Fruit fly (Drosophila melanogaster) whole organism, embryonic: ENCODE results near the gene Ugt316A1.

Experiments
- Adf1 ChIP-seq: fragments of 200-800 bp; sonication (Bioruptor generic); IDR thresholded peaks from 2 replicates; pipeline ENCODE4 v1.3.6; 2022; ENCODE audit warnings: missing biosample characterization, missing genetic modification characterization
- Bgb ChIP-seq: fragments of 200-800 bp; sonication (Bioruptor generic); IDR thresholded peaks from 2 replicates; pipeline ENCODE4 v1.3.6; 2022; ENCODE audit warnings: missing biosample characterization, missing genetic modification characterization; ENCODE audit not compliant: partially characterized antibody
- Bteb2 ChIP-seq: fragments of 200-800 bp; sonication (Bioruptor generic); optimal IDR thresholded peaks from 2 replicates; lab custom pipeline; 2016; ENCODE audit warnings: missing biosample characterization, missing genetic modification characterization
- CG11247 ChIP-seq: fragments of 200-800 bp; sonication (Bioruptor generic); IDR thresholded peaks from 2 replicates; pipeline ENCODE4 v1.3.6; 2022; ENCODE audit warnings: missing biosample characterization, missing genetic modification characterization
- CG13287 ChIP-seq: fragments of 200-800 bp; sonication (Bioruptor generic); IDR thresholded peaks from 2 replicates; pipeline ENCODE4 v1.3.6; 2022; ENCODE audit warnings: missing biosample characterization, missing genetic modification characterization; ENCODE audit not compliant: partially characterized antibody
- CG13624 ChIP-seq: fragments of 200-800 bp; sonication (Bioruptor generic); optimal IDR thresholded peaks from 2 replicates; lab custom pipeline; 2016; ENCODE audit warnings: missing biosample characterization, missing genetic modification characterization
- CG16813 ChIP-seq: fragments of 200-800 bp; sonication (Bioruptor generic); IDR thresholded peaks from 3 replicates; pipeline ENCODE4 v1.3.6; 2022; ENCODE audit warnings: missing biosample characterization, missing genetic modification characterization; ENCODE audit not compliant: partially characterized antibody
- CG17912 ChIP-seq: fragments of 200-800 bp; sonication (Bioruptor generic); optimal IDR thresholded peaks from 2 replicates; lab custom pipeline; 2018; ENCODE audit warnings: missing biosample characterization, mild to moderate bottlenecking, missing genetic modification characterization
- CG32772 ChIP-seq: fragments of 200-800 bp; sonication (Bioruptor generic); IDR thresholded peaks from 2 replicates; pipeline ENCODE4 v1.3.6; 2022; ENCODE audit warnings: missing biosample characterization, missing genetic modification characterization
- CG3281 ChIP-seq: fragments of 200-800 bp; sonication (Bioruptor generic); optimal IDR thresholded peaks from 3 replicates; lab custom pipeline; 2017; ENCODE audit warnings: missing biosample characterization, mild to moderate bottlenecking, missing genetic modification characterization
- CG4424 ChIP-seq: fragments of 200-800 bp; sonication (Bioruptor generic); optimal IDR thresholded peaks from 3 replicates; lab custom pipeline; 2016; ENCODE audit warnings: missing biosample characterization, missing genetic modification characterization
- CG5245 ChIP-seq: fragments of 200-800 bp; sonication (Bioruptor generic); optimal IDR thresholded peaks from 3 replicates; lab custom pipeline; 2016; ENCODE audit warnings: missing biosample characterization, missing genetic modification characterization
- CG6654 ChIP-seq: fragments of 200-800 bp; sonication (Bioruptor generic); optimal IDR thresholded peaks from 2 replicates; lab custom pipeline; 2017; ENCODE audit warnings: missing biosample characterization, mild to moderate bottlenecking, missing genetic modification characterization
- CG7372 ChIP-seq: fragments of 200-800 bp; sonication (Bioruptor generic); IDR thresholded peaks from 2 replicates; pipeline ENCODE4 v1.3.6; 2022; ENCODE audit warnings: missing biosample characterization, missing genetic modification characterization
- CG7786 ChIP-seq: fragments of 200-800 bp; sonication (Bioruptor generic); optimal IDR thresholded peaks from 2 replicates; lab custom pipeline; 2016; ENCODE audit warnings: missing biosample characterization, missing genetic modification characterization
- CG7839 ChIP-seq: fragments of 200-800 bp; sonication (Bioruptor generic); optimal IDR thresholded peaks from 3 replicates; lab custom pipeline; 2018; ENCODE audit warnings: missing biosample characterization, mild to moderate bottlenecking, missing genetic modification characterization, moderate library complexity
- CG8388 ChIP-seq: fragments of 200-800 bp; sonication (Bioruptor generic); optimal IDR thresholded peaks from 2 replicates; lab custom pipeline; 2019; ENCODE audit warnings: missing biosample characterization, mild to moderate bottlenecking, missing genetic modification characterization, moderate library complexity
- CG8765 ChIP-seq: fragments of 200-800 bp; sonication (Bioruptor generic); IDR thresholded peaks from 2 replicates; pipeline ENCODE4 v1.3.6; 2022; ENCODE audit warnings: missing biosample characterization, missing genetic modification characterization
- CG9727 ChIP-seq: fragments of 200-800 bp; sonication (Bioruptor generic); optimal IDR thresholded peaks from 3 replicates; lab custom pipeline; 2017; ENCODE audit warnings: missing biosample characterization, mild to moderate bottlenecking, missing genetic modification characterization
- CG9817 ChIP-seq: fragments of 200-800 bp; sonication (Bioruptor generic); optimal IDR thresholded peaks from 2 replicates; lab custom pipeline; 2018; ENCODE audit warnings: missing biosample characterization, mild to moderate bottlenecking, missing genetic modification characterization, moderate library complexity
- HLHmδ ChIP-seq: fragments of 200-800 bp; sonication (Bioruptor generic); optimal IDR thresholded peaks from 2 replicates; lab custom pipeline; 2018; ENCODE audit warnings: missing biosample characterization, mild to moderate bottlenecking, missing genetic modification characterization, moderate library complexity
- Med ChIP-seq: fragments of 200-800 bp; sonication (Bioruptor generic); peaks from one replicate; lab custom pipeline; 2016; ENCODE audit warnings: missing biosample characterization, missing genetic modification characterization, mild to moderate bottlenecking, inconsistent platforms, moderate library complexity
- Nf-YB ChIP-seq: fragments of 200-800 bp; sonication (Bioruptor generic); optimal IDR thresholded peaks from 3 replicates; lab custom pipeline; 2019; ENCODE audit warnings: missing biosample characterization, mild to moderate bottlenecking, missing genetic modification characterization, moderate library complexity
- NfI ChIP-seq: fragments of 200-800 bp; sonication (Bioruptor generic); optimal IDR thresholded peaks from 3 replicates; lab custom pipeline; 2018; ENCODE audit warnings: missing biosample characterization, mild to moderate bottlenecking, missing genetic modification characterization, moderate library complexity
- PHDP ChIP-seq: fragments of 200-800 bp; sonication (Bioruptor generic); optimal IDR thresholded peaks from 3 replicates; lab custom pipeline; 2018; ENCODE audit warnings: missing biosample characterization, mild to moderate bottlenecking, missing genetic modification characterization, moderate library complexity
- Sin3A ChIP-seq: fragments of >200 bp; optimal IDR thresholded peaks from 2 replicates; lab custom pipeline; 2018
- Xrp1 ChIP-seq: fragments of 200-800 bp; sonication (Bioruptor generic); IDR thresholded peaks from 2 replicates; pipeline ENCODE4 v1.3.6; 2022; ENCODE audit warnings: missing biosample characterization, missing genetic modification characterization
- ato ChIP-seq: fragments of 200-800 bp; sonication (Bioruptor generic); IDR thresholded peaks from 2 replicates; pipeline ENCODE4 v1.3.6; 2022; ENCODE audit warnings: missing biosample characterization, missing genetic modification characterization; ENCODE audit not compliant: partially characterized antibody
- az2 ChIP-seq: fragments of 200-800 bp; sonication (Bioruptor generic); optimal IDR thresholded peaks from 3 replicates; lab custom pipeline; 2016; ENCODE audit warnings: missing biosample characterization, missing genetic modification characterization
- cato ChIP-seq: fragments of 200-800 bp; sonication (Bioruptor generic); optimal IDR thresholded peaks from 2 replicates; lab custom pipeline; 2016; ENCODE audit warnings: missing biosample characterization, missing genetic modification characterization, borderline replicate concordance
- chif ChIP-seq, 2 experiments: fragments of 200-800 bp; sonication (Bioruptor generic); optimal IDR thresholded peaks; 3 replicates each; lab custom pipeline; 2016; ENCODE audit warnings: missing biosample characterization in 2 of 2, missing genetic modification characterization in 2 of 2
- chn ChIP-seq: fragments of 200-800 bp; sonication (Bioruptor generic); optimal IDR thresholded peaks from 2 replicates; lab custom pipeline; 2016; ENCODE audit warnings: missing biosample characterization, missing genetic modification characterization
- croc ChIP-seq: fragments of 200-800 bp; sonication (Bioruptor generic); conservative IDR thresholded peaks from 3 replicates; pipeline ENCODE4 v1.3.6; 2022; ENCODE audit warnings: missing biosample characterization, missing genetic modification characterization
- cwo ChIP-seq: fragments of 200-800 bp; sonication (Bioruptor generic); optimal IDR thresholded peaks from 3 replicates; lab custom pipeline; 2017; ENCODE audit warnings: missing biosample characterization, missing genetic modification characterization, mild to moderate bottlenecking, moderate library complexity, missing genetic modification reagents
- dmrt99B ChIP-seq: fragments of 200-800 bp; sonication (Bioruptor generic); optimal IDR thresholded peaks from 2 replicates; lab custom pipeline; 2018; ENCODE audit warnings: missing biosample characterization, mild to moderate bottlenecking, missing genetic modification characterization, moderate library complexity
- ems ChIP-seq: fragments of 200-800 bp; sonication (Bioruptor generic); optimal IDR thresholded peaks from 3 replicates; lab custom pipeline; 2016; ENCODE audit warnings: missing biosample characterization, missing genetic modification characterization
- eyg ChIP-seq: fragments of 200-800 bp; sonication (Bioruptor generic); optimal IDR thresholded peaks from 3 replicates; lab custom pipeline; 2016; ENCODE audit warnings: missing biosample characterization, missing genetic modification characterization
- hth ChIP-seq: fragments of >200 bp; optimal IDR thresholded peaks from 2 replicates; lab custom pipeline; 2017; ENCODE audit warnings: inconsistent platforms
- insv ChIP-seq, 2 experiments: fragments of 200-800 bp; sonication (Bioruptor generic); optimal IDR thresholded peaks; 3 replicates each; lab custom pipeline; 2016 to 2018; ENCODE audit warnings: missing biosample characterization in 2 of 2, missing genetic modification characterization in 2 of 2
- knrl ChIP-seq: fragments of 200-800 bp; sonication (Bioruptor generic); IDR thresholded peaks from 3 replicates; pipeline ENCODE4 v1.3.6; 2022; ENCODE audit warnings: missing biosample characterization, missing genetic modification characterization; ENCODE audit not compliant: partially characterized antibody
- lmd ChIP-seq: fragments of 200-800 bp; sonication (Bioruptor generic); IDR thresholded peaks from 2 replicates; pipeline ENCODE4 v1.3.6; 2022; ENCODE audit warnings: missing biosample characterization, missing genetic modification characterization
- lola ChIP-seq, 3 experiments: fragments of >200 bp in 2 of 3; fragments of 200-800 bp in 1 of 3; sonication (Bioruptor generic) in 1 of 3; optimal IDR thresholded peaks; 2 replicates each; lab custom pipeline; 2017 to 2019; ENCODE audit warnings: missing biosample characterization in 3 of 3, missing genetic modification characterization in 3 of 3, mild to moderate bottlenecking in 1 of 3, moderate library complexity in 1 of 3
- org-1 ChIP-seq: fragments of 200-800 bp; sonication (Bioruptor generic); optimal IDR thresholded peaks from 2 replicates; lab custom pipeline; 2017; ENCODE audit warnings: missing biosample characterization, missing genetic modification characterization
- pros ChIP-seq: fragments of 200-800 bp; sonication (Bioruptor generic); optimal IDR thresholded peaks from 3 replicates; lab custom pipeline; 2019; ENCODE audit warnings: missing biosample characterization, mild to moderate bottlenecking, missing genetic modification characterization, moderate library complexity
- ro ChIP-seq: fragments of 200-800 bp; sonication (Bioruptor generic); IDR thresholded peaks from 2 replicates; pipeline ENCODE4 v1.3.6; 2022; ENCODE audit warnings: missing biosample characterization, missing genetic modification characterization
- seq ChIP-seq: fragments of 200-800 bp; sonication (Bioruptor generic); IDR thresholded peaks from 2 replicates; pipeline ENCODE4 v1.3.6; 2022; ENCODE audit warnings: missing biosample characterization, missing genetic modification characterization
- sima ChIP-seq: fragments of 200-800 bp; sonication (Bioruptor generic); optimal IDR thresholded peaks from 2 replicates; lab custom pipeline; 2016; ENCODE audit warnings: missing biosample characterization, missing genetic modification characterization
- tio ChIP-seq: fragments of 200-800 bp; sonication (Bioruptor generic); optimal IDR thresholded peaks from 2 replicates; lab custom pipeline; 2017; ENCODE audit warnings: missing biosample characterization, missing genetic modification characterization, inconsistent platforms

Ugt316A1 gene

dm6 chr3L:19086364-19087200 is 24.0 kb upstream of the Ugt316A1 start, which contains the start of gene Mkp3 (continued):
- peak; percentile 94 for TF ChIP-seq CG7839 (tag; lab: Kevin White, UChicago)
- TF ChIP-seq pros (GFP tag; lab: Kevin White, UChicago): no peak
- TF ChIP-seq CG5245: peak; percentile 44
- peak; percentile 90 for TF ChIP-seq cwo (GFP tag; lab: Kevin White, UChicago)
- TF ChIP-seq lmd: peak; percentile 89
- peak; percentile 77 for TF ChIP-seq CG9817 (tag; lab: Kevin White, UChicago)
- TF ChIP-seq CG13287: no peak; the same call in 1 of the 2 replicates
- peak; percentile 89 for TF ChIP-seq NfI
- TF ChIP-seq CG17912 (GFP tag; lab: Kevin White, UChicago): no peak
- TF ChIP-seq HLHmδ: no peak
- TF ChIP-seq CG7786 (GFP tag; lab: Kevin White, UChicago): no peak
- no peak for TF ChIP-seq hth (lab: Kevin White, UChicago)
- peak; percentile 91 for TF ChIP-seq Xrp1 (GFP tag; lab: Robert Waterston, UW)
- TF ChIP-seq CG7372 (GFP tag; lab: Robert Waterston, UW): peak; percentile 90
- peak; percentile 89 for TF ChIP-seq org-1
- peak in 1 of 3 experiments; percentile 77 for TF ChIP-seq lola (GFP tag; optimal IDR thresholded peaks at IDR 0.05; lab: Kevin White, UChicago)
- no peak for TF ChIP-seq CG13624
- peak; percentile 94 for TF ChIP-seq PHDP (tag; lab: Kevin White, UChicago)
- TF ChIP-seq ato: no peak
- TF ChIP-seq sima: no peak
- peak; percentile 86 for TF ChIP-seq Med (GFP tag; lab: Kevin White, UChicago)
- TF ChIP-seq tio: peak; percentile 81
- TF ChIP-seq insv (GFP tag; optimal IDR thresholded peaks at IDR 0.05; lab: Kevin White, UChicago): peak in 1 of 2 experiments; percentile 41
- peak; percentile 96 for TF ChIP-seq CG3281 (GFP tag; lab: Kevin White, UChicago)
- no peak for TF ChIP-seq eyg
- peak; percentile 89 for TF ChIP-seq CG8388 (GFP tag; lab: Kevin White, UChicago)
- peak; percentile 91 for TF ChIP-seq CG32772 (GFP tag; lab: Robert Waterston, UW)
- peak; percentile 92 for TF ChIP-seq seq (GFP tag; lab: Robert Waterston, UW)
- peak; percentile 33; the same call in 1 of the 2 replicates for TF ChIP-seq ro
- TF ChIP-seq cato (GFP tag; lab: Kevin White, UChicago): peak; percentile 31
- no peak for TF ChIP-seq chn (GFP tag; lab: Kevin White, UChicago)
- TF ChIP-seq Nf-YB: peak; percentile 77
- no peak for TF ChIP-seq CG16813
- TF ChIP-seq knrl (GFP tag; lab: Robert Waterston, UW): no peak; the same call in 2 of the 3 replicates
- peak; percentile 72 for TF ChIP-seq Adf1 (GFP tag; lab: Robert Waterston, UW)
- TF ChIP-seq chif (GFP tag; optimal IDR thresholded peaks at IDR 0.05; lab: Kevin White, UChicago): no peak
- TF ChIP-seq Bgb (GFP tag; lab: Robert Waterston, UW): peak; percentile 44; the same call in 1 of the 2 replicates
- TF ChIP-seq CG8765 (GFP tag; lab: Robert Waterston, UW): peak; percentile 77; the same call in 1 of the 2 replicates
- TF ChIP-seq az2 (GFP tag; lab: Kevin White, UChicago): peak; percentile 75
- peak; percentile 91 for TF ChIP-seq CG9727
- peak; percentile 82 for TF ChIP-seq CG11247
- TF ChIP-seq dmrt99B: peak; percentile 92
- peak; percentile 68; the same call in 1 of the 3 replicates for TF ChIP-seq croc (GFP tag; lab: Robert Waterston, UW)
- TF ChIP-seq CG4424 (GFP tag; lab: Kevin White, UChicago): peak; percentile 78
- TF ChIP-seq Bteb2 (GFP tag; lab: Kevin White, UChicago): peak; percentile 18
- TF ChIP-seq Sin3A (lab: Kevin White, UChicago): no peak
- peak; percentile 5 for TF ChIP-seq ems
- TF ChIP-seq CG6654 (GFP tag; lab: Kevin White, UChicago): peak; percentile 69
